Worm (Caenorhabditis elegans) whole organism, young adult: ENCODE measurements around the gene C06H2.2.

ENCODE experiments used
- B0035.1 ChIP-seq: sonication (generic microtip); optimal IDR thresholded peaks from 2 replicates; lab custom pipeline; 2016; ENCODE audit warnings: missing genetic modification characterization, mild to moderate bottlenecking, missing compliant biosample characterization, missing genotype, missing genetic modification reagents
- B0336.3 ChIP-seq: fragments of 200-800 bp; sonication (Bioruptor generic); IDR thresholded peaks from 2 replicates; pipeline ENCODE4 v1.3.6; 2022; ENCODE audit warnings: missing genetic modification characterization, missing compliant biosample characterization
- C06A6.2 ChIP-seq: fragments of 200-800 bp; sonication (Bioruptor generic); conservative IDR thresholded peaks from 2 replicates; pipeline ENCODE4 v1.3.6; 2022; ENCODE audit warnings: missing genetic modification characterization, missing compliant biosample characterization
- C17E4.6 ChIP-seq: fragments of 200-800 bp; sonication (Bioruptor generic); IDR thresholded peaks from 2 replicates; pipeline ENCODE4 v1.3.6; 2022; ENCODE audit warnings: missing genetic modification reagents, missing genetic modification characterization, missing compliant biosample characterization
- D2030.7 ChIP-seq: fragments of 200-800 bp; sonication (Bioruptor generic); IDR thresholded peaks from 2 replicates; pipeline ENCODE4 v1.3.6; 2022; ENCODE audit warnings: missing genetic modification reagents, missing genetic modification characterization, missing compliant biosample characterization
- F10E7.11 ChIP-seq: sonication (generic microtip); optimal IDR thresholded peaks from 2 replicates; lab custom pipeline; 2017; ENCODE audit warnings: mild to moderate bottlenecking, missing genetic modification characterization, moderate library complexity, missing compliant biosample characterization
- F37B4.10 ChIP-seq: fragments of 200-800 bp; sonication (Bioruptor generic); IDR thresholded peaks from 2 replicates; pipeline ENCODE4 v1.3.6; 2022; ENCODE audit warnings: missing genetic modification characterization, missing compliant biosample characterization
- F52B5.7 ChIP-seq: sonication (generic microtip); optimal IDR thresholded peaks from 2 replicates; lab custom pipeline; 2016; ENCODE audit warnings: mild to moderate bottlenecking, missing genetic modification characterization, missing compliant biosample characterization
- Y53F4B.3 ChIP-seq: fragments of 200-800 bp; sonication (Bioruptor generic); IDR thresholded peaks from 2 replicates; pipeline ENCODE4 v1.3.6; 2022; ENCODE audit warnings: missing genetic modification reagents, missing genetic modification characterization, missing compliant biosample characterization
- Y53G8AR.9 ChIP-seq: fragments of 200-800 bp; sonication (Bioruptor generic); conservative IDR thresholded peaks from 2 replicates; pipeline ENCODE4 v1.3.6; 2022; ENCODE audit warnings: missing genetic modification reagents, missing genetic modification characterization, missing compliant biosample characterization
- ZK185.1 ChIP-seq: sonication (generic microtip); optimal IDR thresholded peaks from 2 replicates; lab custom pipeline; 2016; ENCODE audit warnings: mild to moderate bottlenecking, missing genetic modification characterization, missing compliant biosample characterization; ENCODE audit not compliant: poor library complexity, severe bottlenecking
- aptf-3 ChIP-seq: fragments of 200-800 bp; sonication (Bioruptor generic); IDR thresholded peaks from 2 replicates; pipeline ENCODE4 v1.3.6; 2022; ENCODE audit warnings: missing genetic modification characterization, missing compliant biosample characterization
- athp-1 ChIP-seq: sonication (generic microtip); optimal IDR thresholded peaks from 2 replicates; lab custom pipeline; 2017; ENCODE audit warnings: mild to moderate bottlenecking, missing genetic modification characterization, missing compliant biosample characterization
- bed-1 ChIP-seq: fragments of 200-800 bp; sonication (Bioruptor generic); IDR thresholded peaks from 2 replicates; pipeline ENCODE4 v1.3.6; 2022; ENCODE audit warnings: missing genetic modification reagents, missing genetic modification characterization, missing compliant biosample characterization
- bed-2 ChIP-seq: fragments of 200-800 bp; sonication (Bioruptor generic); IDR thresholded peaks from 2 replicates; pipeline ENCODE4 v1.3.6; 2022; ENCODE audit warnings: missing genetic modification reagents, missing genetic modification characterization, missing compliant biosample characterization
- cebp-1 ChIP-seq, 2 experiments: fragments of 200-800 bp in 1 of 2; sonication (Bioruptor generic) in 1 of 2; sonication (generic microtip) in 1 of 2; IDR thresholded peaks in 1 of 2; optimal IDR thresholded peaks in 1 of 2; 2 replicates each; pipeline versions ENCODE4 v1.3.6 to Lab custom; 2017 to 2022; ENCODE audit warnings: missing compliant biosample characterization in 2 of 2, missing genetic modification characterization in 2 of 2, mild to moderate bottlenecking in 1 of 2, missing genetic modification reagents in 1 of 2, moderate library complexity in 1 of 2
- cebp-2 ChIP-seq: fragments of 200-800 bp; sonication (Bioruptor generic); IDR thresholded peaks from 2 replicates; pipeline ENCODE4 v1.3.6; 2022; ENCODE audit warnings: missing genetic modification characterization, missing compliant biosample characterization
- chd-7 ChIP-seq: sonication (generic microtip); optimal IDR thresholded peaks from 2 replicates; lab custom pipeline; 2016; ENCODE audit warnings: mild to moderate bottlenecking, missing genetic modification characterization, moderate library complexity, missing compliant biosample characterization
- dpl-1 ChIP-seq: fragments of 150-350 bp; optimal IDR thresholded peaks from 2 replicates; lab custom pipeline; 2014; ENCODE audit warnings: missing biosample characterization, missing genetic modification reagents, missing genetic modification characterization
- ekl-4 ChIP-seq: fragments of 200-800 bp; sonication (Bioruptor generic); IDR thresholded peaks from 2 replicates; pipeline ENCODE4 v1.3.6; 2022; ENCODE audit warnings: missing genetic modification reagents, missing genetic modification characterization, missing compliant biosample characterization
- ets-4 ChIP-seq: fragments of 200-800 bp; sonication (Bioruptor generic); optimal IDR thresholded peaks from 2 replicates; lab custom pipeline; 2018; ENCODE audit warnings: mild to moderate bottlenecking, missing genetic modification characterization, missing compliant biosample characterization
- him-1 ChIP-seq: sonication (generic microtip); optimal IDR thresholded peaks from 2 replicates; lab custom pipeline; 2016; ENCODE audit warnings: missing genotype, missing genetic modification reagents, missing genetic modification characterization, missing compliant biosample characterization
- hrde-1 ChIP-seq: sonication (generic microtip); optimal IDR thresholded peaks from 2 replicates; lab custom pipeline; 2016; ENCODE audit warnings: missing genetic modification characterization, mild to moderate bottlenecking, missing compliant biosample characterization, moderate library complexity, missing genotype, missing genetic modification reagents, borderline replicate concordance
- hsf-1 ChIP-seq: fragments of 200-800 bp; sonication (Bioruptor generic); IDR thresholded peaks from 2 replicates; pipeline ENCODE4 v1.3.6; 2022; ENCODE audit warnings: missing genetic modification reagents, missing genetic modification characterization, missing compliant biosample characterization
- lin-26 ChIP-seq: fragments of 200-800 bp; sonication (Bioruptor generic); IDR thresholded peaks from 2 replicates; pipeline ENCODE4 v1.3.6; 2022; ENCODE audit warnings: missing genetic modification reagents, missing genetic modification characterization, missing compliant biosample characterization
- madf-6 ChIP-seq: fragments of 200-800 bp; sonication (Bioruptor generic); IDR thresholded peaks from 2 replicates; pipeline ENCODE4 v1.3.6; 2022; ENCODE audit warnings: missing genetic modification reagents, missing genetic modification characterization, missing compliant biosample characterization
- mel-28 ChIP-seq: sonication (generic microtip); optimal IDR thresholded peaks from 2 replicates; lab custom pipeline; 2016; ENCODE audit warnings: borderline replicate concordance, mild to moderate bottlenecking, missing genetic modification characterization, missing compliant biosample characterization
- nfya-2 ChIP-seq: fragments of 200-800 bp; sonication (Bioruptor generic); IDR thresholded peaks from 2 replicates; pipeline ENCODE4 v1.3.6; 2022; ENCODE audit warnings: missing genetic modification reagents, missing genetic modification characterization, missing compliant biosample characterization
- nfyb-1 ChIP-seq: fragments of 200-800 bp; sonication (Bioruptor generic); IDR thresholded peaks from 2 replicates; pipeline ENCODE4 v1.3.6; 2022; ENCODE audit warnings: missing genetic modification reagents, missing genetic modification characterization, missing compliant biosample characterization
- nhr-120 ChIP-seq: fragments of 200-800 bp; sonication (Bioruptor generic); IDR thresholded peaks from 2 replicates; pipeline ENCODE4 v1.3.6; 2022; ENCODE audit warnings: missing genetic modification characterization, missing compliant biosample characterization
- nhr-179 ChIP-seq: sonication (generic microtip); optimal IDR thresholded peaks from 2 replicates; lab custom pipeline; 2016; ENCODE audit warnings: mild to moderate bottlenecking, missing genetic modification characterization, missing compliant biosample characterization
- nhr-27 ChIP-seq: fragments of 200-800 bp; sonication (Bioruptor generic); optimal IDR thresholded peaks from 2 replicates; lab custom pipeline; 2018; ENCODE audit warnings: mild to moderate bottlenecking, missing genetic modification characterization, moderate library complexity, missing compliant biosample characterization
- pbrm-1 ChIP-seq: fragments of 200-800 bp; sonication (Bioruptor generic); IDR thresholded peaks from 2 replicates; pipeline ENCODE4 v1.3.6; 2022; ENCODE audit warnings: missing genetic modification reagents, missing genetic modification characterization, missing compliant biosample characterization
- sea-2 ChIP-seq: fragments of 200-800 bp; sonication (Bioruptor generic); IDR thresholded peaks from 2 replicates; pipeline ENCODE4 v1.3.6; 2022; ENCODE audit warnings: missing genetic modification characterization, missing compliant biosample characterization
- snpc-1.1 ChIP-seq: sonication (generic microtip); optimal IDR thresholded peaks from 2 replicates; lab custom pipeline; 2017; ENCODE audit warnings: missing genetic modification characterization, mild to moderate bottlenecking, missing compliant biosample characterization, antibody characterized with exemption, moderate library complexity, missing genotype, missing genetic modification reagents; ENCODE audit not compliant: insufficient read depth
- sptf-2 ChIP-seq: fragments of 200-800 bp; sonication (Bioruptor generic); optimal IDR thresholded peaks from 2 replicates; lab custom pipeline; 2018; ENCODE audit warnings: mild to moderate bottlenecking, missing genetic modification characterization, missing compliant biosample characterization
- unc-62 ChIP-seq: fragments of 150-350 bp; optimal IDR thresholded peaks from 2 replicates; lab custom pipeline; 2014; ENCODE audit warnings: missing biosample characterization, missing genetic modification reagents, missing genetic modification characterization
- ztf-6 ChIP-seq: fragments of 200-800 bp; sonication (Bioruptor generic); IDR thresholded peaks from 2 replicates; pipeline ENCODE4 v1.3.6; 2022; ENCODE audit warnings: missing genetic modification reagents, missing genetic modification characterization, missing compliant biosample characterization

The C06H2.2 gene

DNA sequence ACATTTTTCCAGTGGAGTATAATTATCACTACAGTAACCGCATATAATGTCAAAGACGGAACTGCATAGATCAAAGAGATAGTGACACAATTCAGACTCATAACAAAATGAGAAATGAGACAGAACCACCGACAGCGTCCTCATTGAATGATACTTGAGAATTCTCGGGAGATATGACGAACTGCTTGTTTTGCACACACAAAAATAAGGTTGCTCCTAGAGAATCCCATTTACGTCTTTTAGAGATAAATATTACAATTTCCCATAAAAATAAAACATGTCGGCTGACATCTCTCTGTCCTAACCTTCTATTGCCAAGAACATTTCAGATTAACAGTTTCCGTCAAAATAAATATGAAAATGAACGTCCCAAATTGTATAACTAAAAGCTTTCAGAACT is 30.5 kb downstream of the C06H2.2 start, which contains the start of gene srg-38:
Gene srg-38, minus strand, starts transcription at position 101 of the 400 bp plus-strand sequence.
- TF ChIP-seq ztf-6 (GFP tag; lab: Robert Waterston, UW) (no peak), nhr-179 (no peak), nfyb-1 (no peak), him-1 (tag; lab: Kevin White, UChicago) (no peak), cebp-2 (GFP tag; lab: Robert Waterston, UW) (no peak), mel-28 (tag; lab: Kevin White, UChicago) (no peak), snpc-1.1 (tag; lab: Kevin White, UChicago) (no peak), F10E7.11 (tag; lab: Kevin White, UChicago) (no peak), sea-2 (GFP tag; lab: Robert Waterston, UW) (no peak), ZK185.1 (no peak), hrde-1 (tag; lab: Kevin White, UChicago) (no peak)

DNA sequence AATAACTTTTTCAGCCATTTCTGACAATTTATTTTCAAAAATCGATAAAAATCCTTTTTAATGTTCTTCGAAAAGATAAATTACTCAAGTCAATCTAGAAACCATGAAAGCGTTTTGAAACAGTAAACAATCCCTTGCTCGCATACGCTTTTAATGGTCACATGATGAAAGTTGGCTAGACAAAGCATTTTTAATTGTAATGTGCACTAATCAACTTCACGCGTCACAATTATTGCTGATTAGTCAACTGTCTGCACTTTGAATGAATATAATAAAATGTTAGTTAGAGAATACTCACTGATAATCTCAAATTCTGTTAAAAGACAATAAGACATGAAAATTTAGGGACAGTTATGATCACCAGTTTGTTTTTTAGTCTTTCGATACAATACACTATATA is 31.6 kb downstream of the C06H2.2 start:
- no peak for TF ChIP-seq madf-6 (GFP tag; lab: Robert Waterston, UW)
- TF ChIP-seq sptf-2 (GFP tag; lab: Kevin White, UChicago): no peak
- no peak for TF ChIP-seq athp-1
- TF ChIP-seq bed-2 (GFP tag; lab: Robert Waterston, UW): no peak
- no peak for TF ChIP-seq B0035.1 (tag; lab: Kevin White, UChicago)
- no peak for TF ChIP-seq F10E7.11 (tag; lab: Kevin White, UChicago)
- TF ChIP-seq F52B5.7 (tag; lab: Kevin White, UChicago): no peak
- no peak for TF ChIP-seq C06A6.2
- no peak for TF ChIP-seq ekl-4
- TF ChIP-seq unc-62 (GFP tag; lab: Kevin White, UChicago): no peak
- TF ChIP-seq C17E4.6 (GFP tag; lab: Robert Waterston, UW): no peak
- no peak for TF ChIP-seq nhr-120
- TF ChIP-seq dpl-1 (GFP tag; lab: Kevin White, UChicago): no peak
- no peak for TF ChIP-seq aptf-3
- TF ChIP-seq pbrm-1 (GFP tag; lab: Robert Waterston, UW): no peak
- TF ChIP-seq bed-1 (GFP tag; lab: Robert Waterston, UW): no peak
- no peak for TF ChIP-seq hsf-1 (GFP tag; lab: Robert Waterston, UW)
- no peak for TF ChIP-seq nhr-27 (tag; lab: Kevin White, UChicago)

DNA sequence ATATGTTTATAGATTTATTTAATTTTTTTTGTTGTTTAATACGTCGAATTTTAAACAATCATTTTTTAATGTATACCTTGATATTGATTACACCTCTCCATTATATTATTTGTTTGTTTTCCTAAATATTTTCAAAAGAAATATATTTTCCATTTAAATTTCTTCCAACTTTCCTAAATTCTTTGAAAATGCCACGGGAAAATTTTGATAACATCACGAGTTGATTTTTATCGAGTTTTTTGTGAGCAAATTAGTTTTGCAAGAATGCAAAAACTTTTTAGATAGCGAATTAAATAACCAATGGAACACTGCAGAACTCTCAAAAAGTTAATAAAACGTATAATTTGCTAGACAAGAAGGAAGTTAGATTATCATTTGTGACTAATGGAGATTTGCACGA is 32.9 kb downstream of the C06H2.2 start, which contains the start of gene srg-42:
Gene srg-42, minus strand, starts transcription at position 101 of the 400 bp plus-strand sequence.
- TF ChIP-seq sea-2 (GFP tag; lab: Robert Waterston, UW) (no peak), Y53G8AR.9 (GFP tag; lab: Robert Waterston, UW) (no peak), chd-7 (tag; lab: Kevin White, UChicago) (no peak), ets-4 (GFP tag; lab: Kevin White, UChicago) (no peak), dpl-1 (GFP tag; lab: Kevin White, UChicago) (no peak), cebp-1 (GFP tag; IDR thresholded peaks at IDR 0.05; lab: Robert Waterston, UW) (no peak), cebp-1 (tag; optimal IDR thresholded peaks at IDR 0.05; lab: Kevin White, UChicago) (no peak), D2030.7 (no peak), Y53F4B.3 (GFP tag; lab: Robert Waterston, UW) (no peak), lin-26 (no peak), F37B4.10 (GFP tag; lab: Robert Waterston, UW) (no peak), nfya-2 (GFP tag; lab: Robert Waterston, UW) (no peak), B0336.3 (GFP tag; lab: Robert Waterston, UW) (no peak)
- TF ChIP-seq, all 124 proteins: peak for 0
